Fruit fly (Drosophila melanogaster) whole organism: ENCODE data around the gene GstD3.

Experiments used
- CG8478 ChIP-seq: fragments of >200 bp; optimal IDR thresholded peaks from 2 replicates; lab custom pipeline; 2018; ENCODE audit warnings: inconsistent platforms
- Dll ChIP-seq: fragments of >200 bp; optimal IDR thresholded peaks from 2 replicates; lab custom pipeline; 2017
- EcR ChIP-seq, 2 experiments: fragments of >200 bp; optimal IDR thresholded peaks; 2 replicates each; lab custom pipeline; 2017; ENCODE audit warnings: missing biosample characterization in 2 of 2, missing genetic modification characterization in 2 of 2, missing genetic modification reagents in 2 of 2
- pan ChIP-seq: fragments of >200 bp; optimal IDR thresholded peaks from 2 replicates; lab custom pipeline; 2017
- psq ChIP-seq: fragments of >200 bp; optimal IDR thresholded peaks from 2 replicates; lab custom pipeline; 2017

DNA sequence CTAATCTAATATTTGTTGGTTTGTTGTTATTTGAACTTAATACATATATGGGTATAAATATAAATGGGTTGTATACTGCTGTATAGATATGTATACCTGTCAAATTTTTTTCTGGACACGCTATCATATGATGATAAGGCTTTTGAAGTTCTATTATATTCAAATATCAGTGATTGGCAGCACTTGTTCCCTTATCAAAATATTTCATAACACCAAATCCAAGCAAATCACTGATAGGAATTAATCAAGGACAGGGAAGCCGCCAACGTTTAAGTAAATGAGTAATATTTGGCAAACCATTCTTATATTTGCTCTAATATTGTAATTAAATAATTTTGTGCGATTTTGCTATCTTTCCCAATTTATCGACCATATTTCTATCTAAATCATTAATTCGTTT lies 6.4 kb downstream of the GstD3 start:
- no peak for TF ChIP-seq EcR (GFP tag; optimal IDR thresholded peaks at IDR 0.05; lab: Kevin White, UChicago)
- no peak for TF ChIP-seq pan
- no peak for TF ChIP-seq CG8478 (lab: Kevin White, UChicago)
- TF ChIP-seq psq (lab: Kevin White, UChicago): no peak
- no peak for TF ChIP-seq Dll (lab: Kevin White, UChicago)
